Worm (Caenorhabditis elegans) whole organism, midembryonic: ENCODE results near the gene Y39B6A.30.

Experiments used
- T22C8.4 ChIP-seq: fragments of 200-800 bp; sonication (Bioruptor generic); IDR thresholded peaks from 2 replicates; pipeline ENCODE4 v1.3.6; 2022; ENCODE audit warnings: missing genetic modification characterization, missing compliant biosample characterization
- cog-1 ChIP-seq: sonication (generic microtip); optimal IDR thresholded peaks from 2 replicates; lab custom pipeline; 2016; ENCODE audit warnings: missing genetic modification characterization, missing compliant biosample characterization
- flt-1 ChIP-seq: fragments of 200-800 bp; sonication (Bioruptor generic); IDR thresholded peaks from 2 replicates; pipeline ENCODE4 v1.3.6; 2022; ENCODE audit warnings: missing genetic modification characterization, missing compliant biosample characterization
- klf-2 ChIP-seq: fragments of 200-800 bp; sonication (Bioruptor generic); conservative IDR thresholded peaks from 2 replicates; pipeline ENCODE4 v1.3.6; 2022; ENCODE audit warnings: missing genetic modification reagents, missing genetic modification characterization, missing compliant biosample characterization
- med-1 ChIP-seq: sonication (generic microtip); optimal IDR thresholded peaks from 2 replicates; lab custom pipeline; 2017; ENCODE audit warnings: missing genetic modification characterization, mild to moderate bottlenecking, missing compliant biosample characterization, antibody characterized with exemption, missing genetic modification reagents; ENCODE audit not compliant: insufficient read depth
- ref-1 ChIP-seq: fragments of 200-800 bp; sonication (Bioruptor generic); conservative IDR thresholded peaks from 2 replicates; pipeline ENCODE4 v1.3.6; 2022; ENCODE audit warnings: missing genetic modification reagents, missing genetic modification characterization, missing compliant biosample characterization
- tab-1 ChIP-seq: fragments of 200-800 bp; sonication (Bioruptor generic); IDR thresholded peaks from 2 replicates; pipeline ENCODE4 v1.3.6; 2022; ENCODE audit warnings: missing genetic modification characterization, missing compliant biosample characterization
- ztf-23 ChIP-seq: fragments of 200-800 bp; sonication (Bioruptor generic); IDR thresholded peaks from 2 replicates; pipeline ENCODE4 v1.3.6; 2022; ENCODE audit warnings: missing genetic modification reagents, missing genetic modification characterization, missing compliant biosample characterization
- ztf-29 ChIP-seq: fragments of 200-800 bp; sonication (Bioruptor generic); IDR thresholded peaks from 2 replicates; pipeline ENCODE4 v1.3.6; 2022; ENCODE audit warnings: missing genetic modification reagents, missing genetic modification characterization, missing compliant biosample characterization

DNA sequence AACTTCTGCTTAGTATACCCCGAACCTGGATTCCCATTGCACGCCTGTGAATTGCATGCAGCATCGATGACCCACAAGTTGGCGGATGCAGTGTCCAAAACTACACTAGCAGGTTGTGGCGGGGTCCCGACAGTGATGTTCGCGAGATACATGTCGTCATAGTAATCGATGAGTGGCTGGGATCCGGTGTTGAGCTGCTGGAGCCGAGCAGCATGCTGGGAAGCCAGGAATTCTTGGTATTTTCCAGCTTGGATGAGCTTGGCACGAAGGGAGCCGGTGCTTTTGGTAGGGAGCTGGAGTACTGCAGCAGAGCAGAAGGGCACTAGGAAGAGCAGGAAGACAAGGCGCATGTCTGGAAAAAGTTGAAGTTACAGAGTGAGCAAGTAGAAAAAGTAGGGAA, 27.9 kb downstream of the Y39B6A.30 start, which contains the start of gene asp-16:
- TF ChIP-seq ztf-29 (GFP tag; lab: Robert Waterston, UW): no peak
- TF ChIP-seq ref-1: no peak
- no peak for TF ChIP-seq klf-2 (GFP tag; lab: Robert Waterston, UW)
- TF ChIP-seq tab-1: 0 out of 2 replicates have a peak, but pooled peaks have one; percentile 20
- no peak for TF ChIP-seq T22C8.4 (GFP tag; lab: Robert Waterston, UW)
- no peak for TF ChIP-seq med-1
- TF ChIP-seq flt-1 (GFP tag; lab: Robert Waterston, UW): no peak
- no peak for TF ChIP-seq cog-1 (tag; lab: Kevin White, UChicago)
- TF ChIP-seq ztf-23: no peak
